Fruit fly (Drosophila melanogaster) whole organism, embryonic: ENCODE data around the gene trus.

Source experiments
- Bdp1 ChIP-seq: fragments of 200-800 bp; sonication (Bioruptor generic); optimal IDR thresholded peaks from 3 replicates; lab custom pipeline; 2016; ENCODE audit warnings: missing biosample characterization, missing genetic modification characterization
- Blimp-1 ChIP-seq: fragments of 200-800 bp; sonication (Bioruptor generic); optimal IDR thresholded peaks from 3 replicates; lab custom pipeline; 2018; ENCODE audit warnings: missing biosample characterization, missing genetic modification characterization, mild to moderate bottlenecking, moderate library complexity, missing genetic modification reagents
- CG10321 ChIP-seq: fragments of 200-800 bp; sonication (Bioruptor generic); IDR thresholded peaks from 2 replicates; pipeline ENCODE4 v1.3.6; 2022; ENCODE audit warnings: missing biosample characterization, missing genetic modification characterization
- CG12659 ChIP-seq: fragments of 200-800 bp; sonication (Bioruptor generic); optimal IDR thresholded peaks from 3 replicates; lab custom pipeline; 2017; ENCODE audit warnings: mild to moderate bottlenecking, missing biosample characterization, missing genetic modification reagents, missing genetic modification characterization
- CG14667 ChIP-seq: fragments of 200-800 bp; sonication (Bioruptor generic); IDR thresholded peaks from 2 replicates; pipeline ENCODE4 v1.3.6; 2022; ENCODE audit warnings: missing biosample characterization, missing genetic modification characterization
- CG14965 ChIP-seq: fragments of 200-800 bp; sonication (Bioruptor generic); optimal IDR thresholded peaks from 2 replicates; lab custom pipeline; 2016; ENCODE audit warnings: missing biosample characterization, missing genetic modification characterization, borderline replicate concordance
- CG15011 ChIP-seq: fragments of 200-800 bp; sonication (Bioruptor generic); optimal IDR thresholded peaks from 3 replicates; lab custom pipeline; 2018; ENCODE audit warnings: missing biosample characterization, mild to moderate bottlenecking, missing genetic modification characterization
- CG16779 ChIP-seq: fragments of 200-800 bp; sonication (Bioruptor generic); IDR thresholded peaks from 2 replicates; pipeline ENCODE4 v1.3.6; 2022; ENCODE audit warnings: missing biosample characterization, missing genetic modification characterization
- CG2875 ChIP-seq: fragments of 200-800 bp; sonication (Bioruptor generic); optimal IDR thresholded peaks from 2 replicates; lab custom pipeline; 2017; ENCODE audit warnings: missing biosample characterization, mild to moderate bottlenecking, missing genetic modification characterization, missing genetic modification reagents
- CG34376 ChIP-seq: fragments of 200-800 bp; sonication (Bioruptor generic); optimal IDR thresholded peaks from 2 replicates; lab custom pipeline; 2018; ENCODE audit warnings: missing biosample characterization, mild to moderate bottlenecking, missing genetic modification characterization
- CG5180 ChIP-seq: fragments of 200-800 bp; sonication (Bioruptor generic); optimal IDR thresholded peaks from 3 replicates; lab custom pipeline; 2017; ENCODE audit warnings: missing biosample characterization, missing genetic modification characterization, mild to moderate bottlenecking, moderate library complexity, missing genetic modification reagents
- CG6689 ChIP-seq: fragments of 200-800 bp; sonication (Bioruptor generic); IDR thresholded peaks from 2 replicates; pipeline ENCODE4 v1.3.6; 2022; ENCODE audit warnings: missing biosample characterization, missing genetic modification characterization
- CG8089 ChIP-seq: fragments of 200-800 bp; sonication (Bioruptor generic); optimal IDR thresholded peaks from 3 replicates; lab custom pipeline; 2016; ENCODE audit warnings: missing biosample characterization, missing genetic modification characterization
- CG9609 ChIP-seq: fragments of 200-800 bp; sonication (Bioruptor generic); optimal IDR thresholded peaks from 3 replicates; lab custom pipeline; 2016; ENCODE audit warnings: missing biosample characterization, missing genetic modification characterization
- CoRest ChIP-seq: fragments of 200-800 bp; sonication (Bioruptor generic); optimal IDR thresholded peaks from 3 replicates; lab custom pipeline; 2018; ENCODE audit warnings: missing biosample characterization, mild to moderate bottlenecking, missing genetic modification characterization, moderate library complexity
- Ets65A ChIP-seq: fragments of 200-800 bp; sonication (Bioruptor generic); peaks from one replicate; lab custom pipeline; 2016; ENCODE audit warnings: missing biosample characterization, missing genetic modification characterization
- HLHmδ ChIP-seq: fragments of 200-800 bp; sonication (Bioruptor generic); optimal IDR thresholded peaks from 2 replicates; lab custom pipeline; 2018; ENCODE audit warnings: missing biosample characterization, mild to moderate bottlenecking, missing genetic modification characterization, moderate library complexity
- Hand ChIP-seq: fragments of 200-800 bp; sonication (Bioruptor generic); optimal IDR thresholded peaks from 2 replicates; lab custom pipeline; 2017; ENCODE audit warnings: mild to moderate bottlenecking, missing biosample characterization, missing genetic modification reagents, missing genetic modification characterization
- Max ChIP-seq: fragments of 200-800 bp; sonication (Bioruptor generic); optimal IDR thresholded peaks from 2 replicates; lab custom pipeline; 2016; ENCODE audit warnings: missing biosample characterization, mild to moderate bottlenecking, missing genetic modification characterization
- Meics ChIP-seq: fragments of 200-800 bp; sonication (Bioruptor generic); optimal IDR thresholded peaks from 2 replicates; lab custom pipeline; 2017; ENCODE audit warnings: missing biosample characterization, mild to moderate bottlenecking, missing genetic modification characterization
- Poxn ChIP-seq: fragments of 200-800 bp; sonication (Bioruptor generic); IDR thresholded peaks from 2 replicates; pipeline ENCODE4 v1.3.6; 2022; ENCODE audit warnings: missing biosample characterization, missing genetic modification characterization
- Sox102F ChIP-seq: fragments of 200-800 bp; sonication (Bioruptor generic); optimal IDR thresholded peaks from 2 replicates; lab custom pipeline; 2018; ENCODE audit warnings: missing biosample characterization, mild to moderate bottlenecking, missing genetic modification characterization, moderate library complexity
- Usf ChIP-seq: fragments of 200-800 bp; sonication (Bioruptor generic); optimal IDR thresholded peaks from 2 replicates; lab custom pipeline; 2017; ENCODE audit warnings: missing genotype, missing biosample characterization, missing genetic modification characterization
- YL-1 ChIP-seq: fragments of 200-800 bp; sonication (Bioruptor generic); optimal IDR thresholded peaks from 3 replicates; lab custom pipeline; 2017; ENCODE audit warnings: missing biosample characterization, mild to moderate bottlenecking, missing genetic modification characterization
- ab ChIP-seq: fragments of 200-800 bp; sonication (Bioruptor generic); optimal IDR thresholded peaks from 2 replicates; lab custom pipeline; 2016; ENCODE audit warnings: missing biosample characterization, missing genetic modification characterization
- amos ChIP-seq: fragments of 200-800 bp; sonication (Bioruptor generic); IDR thresholded peaks from 2 replicates; pipeline ENCODE4 v1.3.6; 2022; ENCODE audit warnings: missing biosample characterization, missing genetic modification characterization; ENCODE audit not compliant: partially characterized antibody
- aop ChIP-seq: fragments of 200-800 bp; sonication (Bioruptor generic); IDR thresholded peaks from 2 replicates; pipeline ENCODE4 v1.3.6; 2022; ENCODE audit warnings: missing biosample characterization, missing genetic modification characterization
- bab2 ChIP-seq: fragments of 200-800 bp; sonication (Bioruptor generic); optimal IDR thresholded peaks from 2 replicates; lab custom pipeline; 2016; ENCODE audit warnings: missing biosample characterization, missing genetic modification characterization
- bcd ChIP-seq: fragments of 200-800 bp; sonication (Bioruptor generic); optimal IDR thresholded peaks from 2 replicates; lab custom pipeline; 2017; ENCODE audit warnings: missing biosample characterization, mild to moderate bottlenecking, missing genetic modification characterization
- danr ChIP-seq: fragments of 200-800 bp; sonication (Bioruptor generic); IDR thresholded peaks from 2 replicates; pipeline ENCODE4 v1.3.6; 2022; ENCODE audit warnings: missing biosample characterization, missing genetic modification characterization
- disco-r ChIP-seq: fragments of 200-800 bp; sonication (Bioruptor generic); optimal IDR thresholded peaks from 2 replicates; lab custom pipeline; 2016; ENCODE audit warnings: missing biosample characterization, missing genetic modification characterization
- ems ChIP-seq: fragments of 200-800 bp; sonication (Bioruptor generic); optimal IDR thresholded peaks from 3 replicates; lab custom pipeline; 2016; ENCODE audit warnings: missing biosample characterization, missing genetic modification characterization
- fd64A ChIP-seq: fragments of 200-800 bp; sonication (Bioruptor generic); optimal IDR thresholded peaks from 3 replicates; lab custom pipeline; 2018; ENCODE audit warnings: missing biosample characterization, mild to moderate bottlenecking, missing genetic modification characterization
- hth ChIP-seq: fragments of >200 bp; optimal IDR thresholded peaks from 2 replicates; lab custom pipeline; 2017; ENCODE audit warnings: inconsistent platforms
- knrl ChIP-seq: fragments of 200-800 bp; sonication (Bioruptor generic); IDR thresholded peaks from 3 replicates; pipeline ENCODE4 v1.3.6; 2022; ENCODE audit warnings: missing biosample characterization, missing genetic modification characterization; ENCODE audit not compliant: partially characterized antibody
- mirr ChIP-seq: fragments of 200-800 bp; sonication (Bioruptor generic); optimal IDR thresholded peaks from 3 replicates; lab custom pipeline; 2018; ENCODE audit warnings: missing biosample characterization, mild to moderate bottlenecking, missing genetic modification characterization
- nerfin-2 ChIP-seq: fragments of 200-800 bp; sonication (Bioruptor generic); IDR thresholded peaks from 2 replicates; pipeline ENCODE4 v1.3.6; 2022; ENCODE audit warnings: missing biosample characterization, missing genetic modification characterization; ENCODE audit not compliant: partially characterized antibody
- nom ChIP-seq: fragments of 200-800 bp; sonication (Bioruptor generic); optimal IDR thresholded peaks from 2 replicates; lab custom pipeline; 2017; ENCODE audit warnings: missing biosample characterization, missing genetic modification characterization, mild to moderate bottlenecking, moderate library complexity, missing genetic modification reagents
- p53 ChIP-seq: fragments of 200-800 bp; sonication (Bioruptor generic); optimal IDR thresholded peaks from 2 replicates; lab custom pipeline; 2016; ENCODE audit warnings: missing biosample characterization, missing genetic modification characterization
- peb ChIP-seq: fragments of 200-800 bp; sonication (Bioruptor generic); IDR thresholded peaks from 2 replicates; pipeline ENCODE4 v1.3.6; 2022; ENCODE audit warnings: missing biosample characterization, missing genetic modification characterization
- prd ChIP-seq, 3 experiments: fragments of >200 bp in 2 of 3; fragments of 200-800 bp in 1 of 3; sonication (Bioruptor generic) in 1 of 3; optimal IDR thresholded peaks in 2 of 3; IDR thresholded peaks in 1 of 3; 2 replicates in 2 of 3; 3 replicates in 1 of 3; pipeline versions ENCODE4 v1.3.6 to Lab custom; 2017 to 2022; ENCODE audit warnings: missing biosample characterization in 1 of 3, missing genetic modification characterization in 1 of 3
- ro ChIP-seq: fragments of 200-800 bp; sonication (Bioruptor generic); IDR thresholded peaks from 2 replicates; pipeline ENCODE4 v1.3.6; 2022; ENCODE audit warnings: missing biosample characterization, missing genetic modification characterization
- row ChIP-seq: fragments of 200-800 bp; sonication (Bioruptor generic); IDR thresholded peaks from 3 replicates; pipeline ENCODE4 v1.3.6; 2022; ENCODE audit warnings: missing biosample characterization, missing genetic modification characterization
- run ChIP-seq: fragments of 200-800 bp; sonication (Bioruptor generic); optimal IDR thresholded peaks from 3 replicates; lab custom pipeline; 2018; ENCODE audit warnings: missing biosample characterization, mild to moderate bottlenecking, missing genetic modification characterization
- schlank ChIP-seq: fragments of 200-800 bp; sonication (Bioruptor generic); optimal IDR thresholded peaks from 2 replicates; lab custom pipeline; 2018; ENCODE audit warnings: missing biosample characterization, mild to moderate bottlenecking, missing genetic modification characterization
- sens-2 ChIP-seq: fragments of 200-800 bp; sonication (Bioruptor generic); IDR thresholded peaks from 2 replicates; pipeline ENCODE4 v1.3.6; 2022; ENCODE audit warnings: missing biosample characterization, missing genetic modification characterization
- twi ChIP-seq: fragments of 200-800 bp; optimal IDR thresholded peaks from 2 replicates; lab custom pipeline; 2019; ENCODE audit warnings: missing biosample characterization, mild to moderate bottlenecking, missing genetic modification characterization, moderate library complexity
- vnd ChIP-seq: fragments of 200-800 bp; sonication (Bioruptor generic); IDR thresholded peaks from 3 replicates; pipeline ENCODE4 v1.3.6; 2022; ENCODE audit warnings: missing biosample characterization, missing genetic modification characterization; ENCODE audit not compliant: partially characterized antibody
- wor ChIP-seq: fragments of 200-800 bp; sonication (Bioruptor generic); IDR thresholded peaks from 2 replicates; pipeline ENCODE4 v1.3.6; 2022; ENCODE audit warnings: missing biosample characterization, missing genetic modification characterization
- zfh1 ChIP-seq: fragments of 200-800 bp; sonication (Bioruptor generic); IDR thresholded peaks from 3 replicates; pipeline ENCODE4 v1.3.6; 2022; ENCODE audit warnings: missing biosample characterization, missing genetic modification characterization

Gene trus

DNA sequence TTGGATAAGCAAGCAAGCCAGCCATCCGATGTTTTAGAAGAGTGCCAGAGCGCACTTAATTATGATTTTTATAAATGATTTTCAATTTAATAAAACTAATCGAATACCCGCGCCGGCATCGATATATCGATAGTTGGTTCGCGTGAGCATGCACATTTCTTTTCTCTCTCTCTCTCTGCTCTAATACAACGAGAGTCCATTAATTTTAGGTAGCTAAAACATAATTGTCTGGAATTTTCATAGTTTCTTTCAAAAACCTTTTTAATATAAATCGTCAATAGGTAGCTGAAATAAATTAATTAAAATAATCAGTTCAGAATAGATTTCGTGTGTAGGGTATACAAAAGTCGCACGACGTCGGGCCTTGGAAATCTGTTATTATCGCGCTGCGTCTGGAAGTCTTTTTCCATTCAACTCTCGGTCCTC, 7.5 kb upstream of the trus start, which contains the start of gene CG18549 (continued):
- peak; percentile 99 for TF ChIP-seq mirr (GFP tag; lab: Kevin White, UChicago)
- TF ChIP-seq Usf (GFP tag; lab: Kevin White, UChicago): peak; percentile 98
- TF ChIP-seq HLHmδ (GFP tag; lab: Kevin White, UChicago): no peak
- peak; percentile 100 for TF ChIP-seq fd64A (GFP tag; lab: Kevin White, UChicago)
- TF ChIP-seq sens-2 (GFP tag; lab: Robert Waterston, UW): peak; percentile 100
- TF ChIP-seq ab (GFP tag; lab: Kevin White, UChicago): peak; percentile 97
- TF ChIP-seq CG14667 (GFP tag; lab: Robert Waterston, UW): peak; percentile 99
- TF ChIP-seq Blimp-1 (GFP tag; lab: Kevin White, UChicago): peak; percentile 99
- TF ChIP-seq amos (GFP tag; lab: Robert Waterston, UW): peak; percentile 85
- peak; percentile 100 for TF ChIP-seq peb
- TF ChIP-seq wor: peak; percentile 100
- peak; percentile 100 for TF ChIP-seq Sox102F (GFP tag; lab: Kevin White, UChicago)
- TF ChIP-seq CG14965 (GFP tag; lab: Kevin White, UChicago): peak; percentile 92
- peak; percentile 99 for TF ChIP-seq twi (tag; lab: Kevin White, UChicago)
- peak; percentile 99 for TF ChIP-seq schlank (tag; lab: Kevin White, UChicago)
- TF ChIP-seq Hand (GFP tag; lab: Kevin White, UChicago): peak; percentile 99
- peak; percentile 100 for TF ChIP-seq CG6689
- peak; percentile 100 for TF ChIP-seq CoRest (tag; lab: Kevin White, UChicago)
- peak; percentile 99 for TF ChIP-seq ro (GFP tag; lab: Robert Waterston, UW)
- TF ChIP-seq hth (lab: Kevin White, UChicago): no peak
- peak; percentile 100 for TF ChIP-seq nom
- peak; percentile 100 for TF ChIP-seq bcd (GFP tag; lab: Kevin White, UChicago)
- TF ChIP-seq CG10321 (GFP tag; lab: Robert Waterston, UW): peak; percentile 91
- peak; percentile 65 for TF ChIP-seq vnd (GFP tag; lab: Robert Waterston, UW)
- peak; percentile 98 for TF ChIP-seq aop (GFP tag; lab: Robert Waterston, UW)
- TF ChIP-seq row (GFP tag; lab: Robert Waterston, UW): peak; percentile 100
- TF ChIP-seq CG15011 (GFP tag; lab: Kevin White, UChicago): peak; percentile 99
- peak; percentile 100 for TF ChIP-seq run
- TF ChIP-seq disco-r: peak; percentile 99
- TF ChIP-seq danr (GFP tag; lab: Robert Waterston, UW): peak; percentile 100
- TF ChIP-seq bab2 (GFP tag; lab: Kevin White, UChicago): peak; percentile 100
- peak; percentile 96 for TF ChIP-seq p53 (GFP tag; lab: Kevin White, UChicago)
- peak; percentile 100 for TF ChIP-seq zfh1 (GFP tag; lab: Robert Waterston, UW)
- peak; percentile 99 for TF ChIP-seq CG8089 (GFP tag; lab: Kevin White, UChicago)
- peak; percentile 64; the same call in 1 of the 2 replicates for TF ChIP-seq nerfin-2 (GFP tag; lab: Robert Waterston, UW)
- peak; percentile 99 for TF ChIP-seq CG9609 (GFP tag; lab: Kevin White, UChicago)
- peak; percentile 98 for TF ChIP-seq Poxn (GFP tag; lab: Robert Waterston, UW)
- TF ChIP-seq CG5180: peak; percentile 95
- TF ChIP-seq ems (GFP tag; lab: Kevin White, UChicago): peak; percentile 100
- TF ChIP-seq Bdp1 (GFP tag; lab: Kevin White, UChicago): peak; percentile 96
- TF ChIP-seq CG34376 (GFP tag; lab: Kevin White, UChicago): peak; percentile 100
- TF ChIP-seq YL-1 (GFP tag; lab: Kevin White, UChicago): peak; percentile 100
- peak; percentile 100 for TF ChIP-seq CG12659
- TF ChIP-seq prd (optimal IDR thresholded peaks at IDR 0.05; lab: Kevin White, UChicago): no peak
- peak; percentile 100 for TF ChIP-seq prd (GFP tag; IDR thresholded peaks at IDR 0.05; lab: Robert Waterston, UW)
- peak; percentile 75 for TF ChIP-seq knrl (GFP tag; lab: Robert Waterston, UW)
- TF ChIP-seq CG2875 (GFP tag; lab: Kevin White, UChicago): peak; percentile 100
- peak; percentile 100 for TF ChIP-seq Max (GFP tag; lab: Kevin White, UChicago)
- peak; percentile 99 for TF ChIP-seq CG16779
- TF ChIP-seq Meics (GFP tag; lab: Kevin White, UChicago): peak; percentile 100
- TF ChIP-seq Ets65A: peak; percentile 100
